Fruit fly (Drosophila melanogaster) whole organism, embryonic: Measurements from ENCODE around the gene Lsm12a.

Experiments used
- Aef1 ChIP-seq: fragments of 200-800 bp; sonication (Bioruptor generic); IDR thresholded peaks from 3 replicates; pipeline ENCODE4 v1.3.6; 2022; ENCODE audit warnings: missing biosample characterization, missing genetic modification characterization
- Atf-2 ChIP-seq: fragments of 200-800 bp; sonication (Bioruptor generic); optimal IDR thresholded peaks from 2 replicates; lab custom pipeline; 2016; ENCODE audit warnings: missing biosample characterization, missing genetic modification characterization
- Awh ChIP-seq: fragments of 200-800 bp; sonication (Bioruptor generic); IDR thresholded peaks from 2 replicates; pipeline ENCODE4, ENCODE4 v1.3.6; 2022; ENCODE audit warnings: missing biosample characterization, missing genetic modification characterization
- Bdp1 ChIP-seq: fragments of 200-800 bp; sonication (Bioruptor generic); optimal IDR thresholded peaks from 3 replicates; lab custom pipeline; 2016; ENCODE audit warnings: missing biosample characterization, missing genetic modification characterization
- Blimp-1 ChIP-seq: fragments of 200-800 bp; sonication (Bioruptor generic); optimal IDR thresholded peaks from 3 replicates; lab custom pipeline; 2018; ENCODE audit warnings: missing biosample characterization, missing genetic modification characterization, mild to moderate bottlenecking, moderate library complexity, missing genetic modification reagents
- CG10979 ChIP-seq: fragments of 200-800 bp; sonication (Bioruptor generic); optimal IDR thresholded peaks from 2 replicates; lab custom pipeline; 2018; ENCODE audit warnings: missing biosample characterization, mild to moderate bottlenecking, missing genetic modification characterization, moderate library complexity
- CG12391 ChIP-seq: fragments of 200-800 bp; sonication (Bioruptor generic); optimal IDR thresholded peaks from 3 replicates; lab custom pipeline; 2018; ENCODE audit warnings: missing biosample characterization, mild to moderate bottlenecking, missing genetic modification characterization, moderate library complexity
- CG14965 ChIP-seq: fragments of 200-800 bp; sonication (Bioruptor generic); optimal IDR thresholded peaks from 2 replicates; lab custom pipeline; 2016; ENCODE audit warnings: missing biosample characterization, missing genetic modification characterization, borderline replicate concordance
- CG15696 ChIP-seq: fragments of 200-800 bp; sonication (Bioruptor generic); optimal IDR thresholded peaks from 2 replicates; lab custom pipeline; 2019; ENCODE audit warnings: missing biosample characterization, mild to moderate bottlenecking, missing genetic modification characterization, moderate library complexity
- CG16813 ChIP-seq: fragments of 200-800 bp; sonication (Bioruptor generic); IDR thresholded peaks from 3 replicates; pipeline ENCODE4 v1.3.6; 2022; ENCODE audit warnings: missing biosample characterization, missing genetic modification characterization; ENCODE audit not compliant: partially characterized antibody
- CG17359 ChIP-seq: fragments of 200-800 bp; sonication (Bioruptor generic); optimal IDR thresholded peaks from 3 replicates; lab custom pipeline; 2018; ENCODE audit warnings: missing biosample characterization, mild to moderate bottlenecking, missing genetic modification characterization, moderate library complexity
- CG31224 ChIP-seq: fragments of 200-800 bp; sonication (Bioruptor generic); IDR thresholded peaks from 2 replicates; pipeline ENCODE4 v1.3.6; 2022; ENCODE audit warnings: missing biosample characterization, missing genetic modification characterization
- CG32532 ChIP-seq: fragments of 200-800 bp; sonication (Bioruptor generic); IDR thresholded peaks from 2 replicates; pipeline ENCODE4 v1.3.6; 2022; ENCODE audit warnings: missing biosample characterization, missing genetic modification characterization
- CG34422 ChIP-seq: fragments of 200-800 bp; sonication (Bioruptor generic); IDR thresholded peaks from 3 replicates; pipeline ENCODE4 v1.3.6; 2022; ENCODE audit warnings: missing biosample characterization, missing genetic modification characterization
- CG4328 ChIP-seq: fragments of 200-800 bp; sonication (Bioruptor generic); optimal IDR thresholded peaks from 3 replicates; lab custom pipeline; 2017; ENCODE audit warnings: missing biosample characterization, missing genetic modification reagents, missing genetic modification characterization
- CG4707 ChIP-seq: fragments of 200-800 bp; sonication (Bioruptor generic); optimal IDR thresholded peaks from 2 replicates; lab custom pipeline; 2018; ENCODE audit warnings: missing biosample characterization, mild to moderate bottlenecking, missing genetic modification characterization, moderate library complexity
- CG6683 ChIP-seq: fragments of 200-800 bp; sonication (Bioruptor generic); optimal IDR thresholded peaks from 2 replicates; lab custom pipeline; 2017; ENCODE audit warnings: missing biosample characterization, mild to moderate bottlenecking, missing genetic modification characterization, missing genetic modification reagents
- CG8089 ChIP-seq: fragments of 200-800 bp; sonication (Bioruptor generic); optimal IDR thresholded peaks from 3 replicates; lab custom pipeline; 2016; ENCODE audit warnings: missing biosample characterization, missing genetic modification characterization
- CHES-1-like ChIP-seq: fragments of 200-800 bp; sonication (Bioruptor generic); optimal IDR thresholded peaks from 2 replicates; lab custom pipeline; 2016; ENCODE audit warnings: missing biosample characterization, missing genetic modification characterization
- Gsc ChIP-seq: fragments of 200-800 bp; sonication (Bioruptor generic); IDR thresholded peaks from 2 replicates; pipeline ENCODE4 v1.3.6; 2022; ENCODE audit warnings: missing biosample characterization, missing genetic modification characterization
- Mrtf ChIP-seq: fragments of 200-800 bp; sonication (Bioruptor generic); IDR thresholded peaks from 3 replicates; pipeline ENCODE4 v1.3.6; 2022; ENCODE audit warnings: missing biosample characterization, missing genetic modification characterization
- NC2α ChIP-seq: fragments of 200-800 bp; sonication (Bioruptor generic); optimal IDR thresholded peaks from 2 replicates; lab custom pipeline; 2016; ENCODE audit warnings: missing biosample characterization, missing genetic modification characterization
- NfI ChIP-seq: fragments of 200-800 bp; sonication (Bioruptor generic); optimal IDR thresholded peaks from 3 replicates; lab custom pipeline; 2018; ENCODE audit warnings: missing biosample characterization, mild to moderate bottlenecking, missing genetic modification characterization, moderate library complexity
- Opbp ChIP-seq: fragments of 200-800 bp; sonication (Bioruptor generic); IDR thresholded peaks from 3 replicates; pipeline ENCODE4 v1.3.6; 2022; ENCODE audit warnings: missing biosample characterization, missing genetic modification characterization; ENCODE audit not compliant: partially characterized antibody
- Pdp1 ChIP-seq, 2 experiments: fragments of 200-800 bp; sonication (Bioruptor generic); optimal IDR thresholded peaks; 3 replicates each; lab custom pipeline; 2016; ENCODE audit warnings: missing biosample characterization in 2 of 2, missing genetic modification characterization in 2 of 2, mild to moderate bottlenecking in 1 of 2, moderate library complexity in 1 of 2
- amos ChIP-seq: fragments of 200-800 bp; sonication (Bioruptor generic); IDR thresholded peaks from 2 replicates; pipeline ENCODE4 v1.3.6; 2022; ENCODE audit warnings: missing biosample characterization, missing genetic modification characterization; ENCODE audit not compliant: partially characterized antibody
- bsh ChIP-seq, 2 experiments: fragments of 200-800 bp; sonication (Bioruptor generic); optimal IDR thresholded peaks; 2 replicates each; lab custom pipeline; 2017 to 2018; ENCODE audit warnings: mild to moderate bottlenecking in 2 of 2, missing biosample characterization in 2 of 2, missing genetic modification characterization in 2 of 2, moderate library complexity in 1 of 2
- ci ChIP-seq: fragments of 200-800 bp; sonication (Bioruptor generic); IDR thresholded peaks from 3 replicates; pipeline ENCODE4 v1.3.6; 2022; ENCODE audit warnings: missing biosample characterization, missing genetic modification characterization
- croc ChIP-seq: fragments of 200-800 bp; sonication (Bioruptor generic); conservative IDR thresholded peaks from 3 replicates; pipeline ENCODE4 v1.3.6; 2022; ENCODE audit warnings: missing biosample characterization, missing genetic modification characterization
- dm ChIP-seq: fragments of 200-800 bp; sonication (Bioruptor generic); optimal IDR thresholded peaks from 3 replicates; lab custom pipeline; 2016; ENCODE audit warnings: missing biosample characterization, missing genetic modification characterization
- gt ChIP-seq: fragments of 200-800 bp; sonication (Bioruptor generic); IDR thresholded peaks from 2 replicates; pipeline ENCODE4 v1.3.6; 2022; ENCODE audit warnings: missing biosample characterization, missing genetic modification characterization
- klu ChIP-seq: fragments of 200-800 bp; sonication (Bioruptor generic); IDR thresholded peaks from 2 replicates; pipeline ENCODE4 v1.3.6; 2022; ENCODE audit warnings: missing biosample characterization, missing genetic modification characterization
- kni ChIP-seq: fragments of 200-800 bp; sonication (Bioruptor generic); optimal IDR thresholded peaks from 3 replicates; lab custom pipeline; 2017; ENCODE audit warnings: mild to moderate bottlenecking, missing biosample characterization, missing genetic modification reagents, missing genetic modification characterization
- lilli ChIP-seq: fragments of 200-800 bp; sonication (Bioruptor generic); optimal IDR thresholded peaks from 3 replicates; lab custom pipeline; 2016; ENCODE audit warnings: missing biosample characterization, missing genetic modification characterization
- repo ChIP-seq: fragments of 200-800 bp; sonication (Bioruptor generic); optimal IDR thresholded peaks from 2 replicates; lab custom pipeline; 2016; ENCODE audit warnings: missing biosample characterization, missing genetic modification characterization
- salm ChIP-seq: fragments of 200-800 bp; sonication (Bioruptor generic); optimal IDR thresholded peaks from 2 replicates; lab custom pipeline; 2018; ENCODE audit warnings: missing biosample characterization, mild to moderate bottlenecking, missing genetic modification characterization
- sc ChIP-seq, 3 experiments: fragments of >200 bp in 2 of 3; fragments of 200-800 bp in 1 of 3; sonication (Bioruptor generic) in 1 of 3; optimal IDR thresholded peaks; 2 replicates in 2 of 3; 3 replicates in 1 of 3; lab custom pipeline; 2017; ENCODE audit warnings: mild to moderate bottlenecking in 1 of 3, missing biosample characterization in 1 of 3, missing genetic modification characterization in 1 of 3, missing genetic modification reagents in 1 of 3
- sens-2 ChIP-seq: fragments of 200-800 bp; sonication (Bioruptor generic); IDR thresholded peaks from 2 replicates; pipeline ENCODE4 v1.3.6; 2022; ENCODE audit warnings: missing biosample characterization, missing genetic modification characterization
- shn ChIP-seq: fragments of 200-800 bp; sonication (Bioruptor generic); optimal IDR thresholded peaks from 3 replicates; lab custom pipeline; 2016; ENCODE audit warnings: missing biosample characterization, missing genetic modification characterization
- tio ChIP-seq: fragments of 200-800 bp; sonication (Bioruptor generic); optimal IDR thresholded peaks from 2 replicates; lab custom pipeline; 2017; ENCODE audit warnings: missing biosample characterization, missing genetic modification characterization, inconsistent platforms
- unc-4 ChIP-seq: fragments of 200-800 bp; sonication (Bioruptor generic); IDR thresholded peaks from 2 replicates; pipeline ENCODE4 v1.3.6; 2022; ENCODE audit warnings: missing biosample characterization, missing genetic modification characterization; ENCODE audit not compliant: partially characterized antibody
- vnd ChIP-seq: fragments of 200-800 bp; sonication (Bioruptor generic); IDR thresholded peaks from 3 replicates; pipeline ENCODE4 v1.3.6; 2022; ENCODE audit warnings: missing biosample characterization, missing genetic modification characterization; ENCODE audit not compliant: partially characterized antibody
- wek ChIP-seq: fragments of 200-800 bp; sonication (Bioruptor generic); optimal IDR thresholded peaks from 3 replicates; lab custom pipeline; 2018; ENCODE audit warnings: missing biosample characterization, mild to moderate bottlenecking, missing genetic modification characterization, moderate library complexity

Gene Lsm12a

dm6 chrX:11999974-12000618 lies 18.3 kb upstream of the Lsm12a start (continued):
- TF ChIP-seq CG15696 (tag; lab: Kevin White, UChicago) (no peak), gt (GFP tag; lab: Robert Waterston, UW) (no peak), shn (GFP tag; lab: Kevin White, UChicago) (no peak), NfI (GFP tag; lab: Kevin White, UChicago) (no peak), vnd (no peak), sc (optimal IDR thresholded peaks at IDR 0.05; lab: Kevin White, UChicago) (no peak), sc (GFP tag; optimal IDR thresholded peaks at IDR 0.05; lab: Kevin White, UChicago) (no peak), CG4707 (peak; percentile 40), repo (GFP tag; lab: Kevin White, UChicago) (no peak), NC2α (GFP tag; lab: Kevin White, UChicago) (no peak), croc (no peak), CG12391 (tag; lab: Kevin White, UChicago) (peak; percentile 3), CG4328 (GFP tag; lab: Kevin White, UChicago) (no peak), Opbp (no peak), dm (GFP tag; lab: Kevin White, UChicago) (no peak), tio (GFP tag; lab: Kevin White, UChicago) (no peak), CG31224 (GFP tag; lab: Robert Waterston, UW) (no peak), sens-2 (GFP tag; lab: Robert Waterston, UW) (0 out of 2 replicates have a peak, but pooled peaks have one; percentile 18), CG14965 (no peak), CG6683 (GFP tag; lab: Kevin White, UChicago) (no peak), Atf-2 (GFP tag; lab: Kevin White, UChicago) (no peak), unc-4 (GFP tag; lab: Robert Waterston, UW) (no peak), salm (tag; lab: Kevin White, UChicago) (no peak), Bdp1 (no peak), CG32532 (no peak), CG8089 (no peak), klu (no peak), CG10979 (tag; lab: Kevin White, UChicago) (peak; percentile 16), Gsc (GFP tag; lab: Robert Waterston, UW) (no peak), CHES-1-like (GFP tag; lab: Kevin White, UChicago) (no peak), bsh (GFP tag; optimal IDR thresholded peaks at IDR 0.05; lab: Kevin White, UChicago) (peak in 1 of 2 experiments; percentile 34), Aef1 (GFP tag; lab: Robert Waterston, UW) (no peak), ci (GFP tag; lab: Robert Waterston, UW) (0 out of 3 replicates have a peak, but pooled peaks have one; percentile 46), Pdp1 (GFP tag; optimal IDR thresholded peaks at IDR 0.05; lab: Kevin White, UChicago) (no peak), CG34422 (no peak), amos (no peak), CG17359 (tag; lab: Kevin White, UChicago) (peak; percentile 35), CG16813 (no peak), Mrtf (no peak)

dm6 chrX:12001005-12001404 lies 17.4 kb upstream of the Lsm12a start:
- 0 out of 3 replicates have a peak, but pooled peaks have one; percentile 35 for TF ChIP-seq ci (GFP tag; lab: Robert Waterston, UW)
- TF ChIP-seq Blimp-1 (GFP tag; lab: Kevin White, UChicago), result peak; percentile 90
- TF ChIP-seq Awh (GFP tag; lab: Robert Waterston, UW), result no peak
- peak; percentile 44 for TF ChIP-seq kni (GFP tag; lab: Kevin White, UChicago)
- no peak for TF ChIP-seq lilli (GFP tag; lab: Kevin White, UChicago)
- no peak for TF ChIP-seq wek
